Fruit fly (Drosophila melanogaster) whole organism, embryonic: ENCODE measurements around the gene Pp2A-29B.

Experiments used
- Atf6 ChIP-seq: fragments of 200-800 bp; sonication (Bioruptor generic); IDR thresholded peaks from 2 replicates; pipeline ENCODE4 v1.3.6; 2022; ENCODE audit warnings: missing biosample characterization, missing genetic modification characterization
- Bgb ChIP-seq: fragments of 200-800 bp; sonication (Bioruptor generic); IDR thresholded peaks from 2 replicates; pipeline ENCODE4 v1.3.6; 2022; ENCODE audit warnings: missing biosample characterization, missing genetic modification characterization; ENCODE audit not compliant: partially characterized antibody
- CG10654 ChIP-seq: fragments of 200-800 bp; sonication (Bioruptor generic); optimal IDR thresholded peaks from 2 replicates; lab custom pipeline; 2016; ENCODE audit warnings: missing biosample characterization, missing genetic modification characterization
- CG13894 ChIP-seq: fragments of 200-800 bp; sonication (Bioruptor generic); optimal IDR thresholded peaks from 3 replicates; lab custom pipeline; 2018; ENCODE audit warnings: missing biosample characterization, mild to moderate bottlenecking, missing genetic modification characterization, moderate library complexity
- CG14860 ChIP-seq: fragments of 200-800 bp; sonication (Bioruptor generic); IDR thresholded peaks from 3 replicates; pipeline ENCODE4 v1.3.6; 2022; ENCODE audit warnings: missing biosample characterization, missing genetic modification characterization; ENCODE audit not compliant: partially characterized antibody
- CG15073 ChIP-seq: fragments of 200-800 bp; sonication (Bioruptor generic); optimal IDR thresholded peaks from 2 replicates; lab custom pipeline; 2016; ENCODE audit warnings: missing biosample characterization, missing genetic modification characterization
- CG17385 ChIP-seq: fragments of 200-800 bp; sonication (Bioruptor generic); optimal IDR thresholded peaks from 3 replicates; lab custom pipeline; 2018; ENCODE audit warnings: missing biosample characterization, mild to moderate bottlenecking, missing genetic modification characterization
- CG18599 ChIP-seq: fragments of 200-800 bp; sonication (Bioruptor generic); optimal IDR thresholded peaks from 3 replicates; lab custom pipeline; 2017; ENCODE audit warnings: missing biosample characterization, missing genetic modification characterization, mild to moderate bottlenecking, moderate library complexity, missing genetic modification reagents
- CG2120 ChIP-seq: fragments of 200-800 bp; sonication (Bioruptor generic); optimal IDR thresholded peaks from 3 replicates; lab custom pipeline; 2016; ENCODE audit warnings: missing biosample characterization, missing genetic modification characterization
- CG31441 ChIP-seq: fragments of 200-800 bp; sonication (Bioruptor generic); IDR thresholded peaks from 2 replicates; pipeline ENCODE4 v1.3.6; 2022; ENCODE audit warnings: missing biosample characterization, missing genetic modification characterization
- CG4617 ChIP-seq: fragments of 200-800 bp; sonication (Bioruptor generic); optimal IDR thresholded peaks from 3 replicates; lab custom pipeline; 2016; ENCODE audit warnings: missing biosample characterization, missing genetic modification characterization, borderline replicate concordance
- CG4707 ChIP-seq: fragments of 200-800 bp; sonication (Bioruptor generic); optimal IDR thresholded peaks from 2 replicates; lab custom pipeline; 2018; ENCODE audit warnings: missing biosample characterization, mild to moderate bottlenecking, missing genetic modification characterization, moderate library complexity
- CG5180 ChIP-seq: fragments of 200-800 bp; sonication (Bioruptor generic); optimal IDR thresholded peaks from 3 replicates; lab custom pipeline; 2017; ENCODE audit warnings: missing biosample characterization, missing genetic modification characterization, mild to moderate bottlenecking, moderate library complexity, missing genetic modification reagents
- CG6854 ChIP-seq: fragments of 200-800 bp; sonication (Bioruptor generic); optimal IDR thresholded peaks from 3 replicates; lab custom pipeline; 2017; ENCODE audit warnings: missing biosample characterization, mild to moderate bottlenecking, missing genetic modification characterization
- CG7271 ChIP-seq: fragments of 200-800 bp; sonication (Bioruptor generic); optimal IDR thresholded peaks from 2 replicates; lab custom pipeline; 2018; ENCODE audit warnings: missing biosample characterization, mild to moderate bottlenecking, missing genetic modification characterization, moderate library complexity
- CG7745 ChIP-seq: fragments of 200-800 bp; sonication (Bioruptor generic); optimal IDR thresholded peaks from 2 replicates; lab custom pipeline; 2018; ENCODE audit warnings: missing biosample characterization, mild to moderate bottlenecking, missing genetic modification characterization, moderate library complexity
- CG7839 ChIP-seq: fragments of 200-800 bp; sonication (Bioruptor generic); optimal IDR thresholded peaks from 3 replicates; lab custom pipeline; 2018; ENCODE audit warnings: missing biosample characterization, mild to moderate bottlenecking, missing genetic modification characterization, moderate library complexity
- Fer1 ChIP-seq: fragments of 200-800 bp; sonication (Bioruptor generic); optimal IDR thresholded peaks from 2 replicates; lab custom pipeline; 2017; ENCODE audit warnings: missing biosample characterization, mild to moderate bottlenecking, missing genetic modification characterization
- Gsc ChIP-seq: fragments of 200-800 bp; sonication (Bioruptor generic); IDR thresholded peaks from 2 replicates; pipeline ENCODE4 v1.3.6; 2022; ENCODE audit warnings: missing biosample characterization, missing genetic modification characterization
- HHEX ChIP-seq: fragments of 200-800 bp; sonication (Bioruptor generic); optimal IDR thresholded peaks from 3 replicates; lab custom pipeline; 2017; ENCODE audit warnings: missing biosample characterization, mild to moderate bottlenecking, missing genetic modification characterization, missing genetic modification reagents
- HLH54F ChIP-seq: fragments of 200-800 bp; sonication (Bioruptor generic); optimal IDR thresholded peaks from 3 replicates; lab custom pipeline; 2016; ENCODE audit warnings: missing biosample characterization, missing genetic modification characterization
- Mad ChIP-seq: fragments of 200-800 bp; sonication (Bioruptor generic); optimal IDR thresholded peaks from 2 replicates; lab custom pipeline; 2016; ENCODE audit warnings: missing biosample characterization, missing genetic modification characterization
- Max ChIP-seq: fragments of 200-800 bp; sonication (Bioruptor generic); optimal IDR thresholded peaks from 2 replicates; lab custom pipeline; 2016; ENCODE audit warnings: missing biosample characterization, mild to moderate bottlenecking, missing genetic modification characterization
- Med ChIP-seq: fragments of 200-800 bp; sonication (Bioruptor generic); peaks from one replicate; lab custom pipeline; 2016; ENCODE audit warnings: missing biosample characterization, missing genetic modification characterization, mild to moderate bottlenecking, inconsistent platforms, moderate library complexity
- Meics ChIP-seq: fragments of 200-800 bp; sonication (Bioruptor generic); optimal IDR thresholded peaks from 2 replicates; lab custom pipeline; 2017; ENCODE audit warnings: missing biosample characterization, mild to moderate bottlenecking, missing genetic modification characterization
- Tbp ChIP-seq: fragments of >200 bp; optimal IDR thresholded peaks from 2 replicates; lab custom pipeline; 2018; ENCODE audit warnings: missing biosample characterization, missing genetic modification characterization
- Xbp1 ChIP-seq: fragments of 200-800 bp; sonication (Bioruptor generic); optimal IDR thresholded peaks from 3 replicates; lab custom pipeline; 2016; ENCODE audit warnings: missing biosample characterization, mild to moderate bottlenecking, missing genetic modification characterization
- chinmo ChIP-seq: fragments of 200-800 bp; sonication (Bioruptor generic); IDR thresholded peaks from 4 replicates; pipeline ENCODE4 v1.3.6; 2022; ENCODE audit warnings: missing biosample characterization, missing genetic modification characterization; ENCODE audit not compliant: partially characterized antibody
- ci ChIP-seq: fragments of 200-800 bp; sonication (Bioruptor generic); IDR thresholded peaks from 3 replicates; pipeline ENCODE4 v1.3.6; 2022; ENCODE audit warnings: missing biosample characterization, missing genetic modification characterization
- crp ChIP-seq, 2 experiments: fragments of 200-800 bp; sonication (Bioruptor generic); optimal IDR thresholded peaks; 2 replicates in 1 of 2; 3 replicates in 1 of 2; lab custom pipeline; 2017; ENCODE audit warnings: missing biosample characterization in 2 of 2, missing genetic modification characterization in 2 of 2, mild to moderate bottlenecking in 1 of 2, moderate library complexity in 1 of 2
- eve ChIP-seq, 2 experiments: fragments of >200 bp; optimal IDR thresholded peaks; 2 replicates each; lab custom pipeline; 2017; ENCODE audit warnings: missing biosample characterization in 2 of 2, missing genetic modification characterization in 2 of 2
- gfzf ChIP-seq: fragments of 200-800 bp; sonication (Bioruptor generic); optimal IDR thresholded peaks from 2 replicates; lab custom pipeline; 2016; ENCODE audit warnings: missing biosample characterization, mild to moderate bottlenecking, missing genetic modification characterization, moderate library complexity
- lab ChIP-seq: fragments of 200-800 bp; sonication (Bioruptor generic); optimal IDR thresholded peaks from 3 replicates; lab custom pipeline; 2017; ENCODE audit warnings: missing biosample characterization, missing genetic modification characterization, mild to moderate bottlenecking, moderate library complexity, missing genetic modification reagents
- onecut ChIP-seq: fragments of 200-800 bp; sonication (Bioruptor generic); IDR thresholded peaks from 2 replicates; pipeline ENCODE4 v1.3.6; 2022; ENCODE audit warnings: missing biosample characterization, missing genetic modification characterization
- p53 ChIP-seq: fragments of 200-800 bp; sonication (Bioruptor generic); optimal IDR thresholded peaks from 2 replicates; lab custom pipeline; 2016; ENCODE audit warnings: missing biosample characterization, missing genetic modification characterization
- prd ChIP-seq, 3 experiments: fragments of >200 bp in 2 of 3; fragments of 200-800 bp in 1 of 3; sonication (Bioruptor generic) in 1 of 3; optimal IDR thresholded peaks in 2 of 3; IDR thresholded peaks in 1 of 3; 2 replicates in 2 of 3; 3 replicates in 1 of 3; pipeline versions ENCODE4 v1.3.6 to Lab custom; 2017 to 2022; ENCODE audit warnings: missing biosample characterization in 1 of 3, missing genetic modification characterization in 1 of 3
- repo ChIP-seq: fragments of 200-800 bp; sonication (Bioruptor generic); optimal IDR thresholded peaks from 2 replicates; lab custom pipeline; 2016; ENCODE audit warnings: missing biosample characterization, missing genetic modification characterization
- slou ChIP-seq: fragments of 200-800 bp; sonication (Bioruptor generic); optimal IDR thresholded peaks from 3 replicates; lab custom pipeline; 2016; ENCODE audit warnings: missing biosample characterization, missing genetic modification characterization
- unpg ChIP-seq: fragments of 200-800 bp; sonication (Bioruptor generic); optimal IDR thresholded peaks from 3 replicates; lab custom pipeline; 2018; ENCODE audit warnings: missing biosample characterization, mild to moderate bottlenecking, missing genetic modification characterization, moderate library complexity
- vvl ChIP-seq: fragments of 200-800 bp; sonication (Bioruptor generic); IDR thresholded peaks from 2 replicates; pipeline ENCODE4 v1.3.6; 2022; ENCODE audit warnings: missing biosample characterization, missing genetic modification characterization

Gene Pp2A-29B

dm6 chr2L:8326414-8327271 is 39.2 kb upstream of the Pp2A-29B start (continued):
- TF ChIP-seq vvl (GFP tag; lab: Robert Waterston, UW) (peak; percentile 55; the same call in 1 of the 2 replicates), lab (GFP tag; lab: Kevin White, UChicago) (peak; percentile 46), Fer1 (GFP tag; lab: Kevin White, UChicago) (peak; percentile 25), Mad (GFP tag; lab: Kevin White, UChicago) (no peak), CG18599 (GFP tag; lab: Kevin White, UChicago) (peak; percentile 37), CG14860 (GFP tag; lab: Robert Waterston, UW) (no peak), Med (GFP tag; lab: Kevin White, UChicago) (peak; percentile 48), CG17385 (GFP tag; lab: Kevin White, UChicago) (peak; percentile 3), Bgb (no peak), CG7839 (tag; lab: Kevin White, UChicago) (peak; percentile 41), Atf6 (GFP tag; lab: Robert Waterston, UW) (no peak), unpg (GFP tag; lab: Kevin White, UChicago) (peak; percentile 31), CG4707 (GFP tag; lab: Kevin White, UChicago) (no peak), eve (GFP tag; optimal IDR thresholded peaks at IDR 0.05; lab: Kevin White, UChicago) (no peak), ci (GFP tag; lab: Robert Waterston, UW) (no peak), slou (GFP tag; lab: Kevin White, UChicago) (no peak)

dm6 chr2L:8327272-8327555 is 38.6 kb upstream of the Pp2A-29B start, which contains the start of gene CG14275:
CG14275 (plus strand) TSS chr2L:8327456.
- TF ChIP-seq CG6854 (GFP tag; lab: Kevin White, UChicago): no peak
- no peak for TF ChIP-seq HHEX (GFP tag; lab: Kevin White, UChicago)
- TF ChIP-seq CG7271 (tag; lab: Kevin White, UChicago): no peak
- TF ChIP-seq CG2120 (GFP tag; lab: Kevin White, UChicago): no peak
- TF ChIP-seq Tbp: no peak
- TF ChIP-seq gfzf (GFP tag; lab: Kevin White, UChicago): no peak
- no peak for TF ChIP-seq CG5180 (GFP tag; lab: Kevin White, UChicago)
- TF ChIP-seq chinmo (GFP tag; lab: Robert Waterston, UW): 0 out of 4 replicates have a peak, but pooled peaks have one; percentile 4
- no peak for TF ChIP-seq Max (GFP tag; lab: Kevin White, UChicago)
- TF ChIP-seq Atf6 (GFP tag; lab: Robert Waterston, UW): no peak
- no peak for TF ChIP-seq CG4617 (GFP tag; lab: Kevin White, UChicago)
- TF ChIP-seq Meics (GFP tag; lab: Kevin White, UChicago): no peak
- no peak for TF ChIP-seq Xbp1 (GFP tag; lab: Kevin White, UChicago)
- no peak for TF ChIP-seq p53 (GFP tag; lab: Kevin White, UChicago)
- no peak for TF ChIP-seq repo (GFP tag; lab: Kevin White, UChicago)
- no peak for TF ChIP-seq CG15073 (GFP tag; lab: Kevin White, UChicago)
- TF ChIP-seq HLH54F (GFP tag; lab: Kevin White, UChicago): no peak
- TF ChIP-seq CG10654 (GFP tag; lab: Kevin White, UChicago): no peak
- no peak for TF ChIP-seq CG31441
- no peak for TF ChIP-seq prd (optimal IDR thresholded peaks at IDR 0.05; lab: Kevin White, UChicago)
- TF ChIP-seq prd (GFP tag; IDR thresholded peaks at IDR 0.05; lab: Robert Waterston, UW): no peak
- peak; percentile 36 for TF ChIP-seq CG13894 (tag; lab: Kevin White, UChicago)
- TF ChIP-seq ci (GFP tag; lab: Robert Waterston, UW): no peak
- no peak for TF ChIP-seq CG7745 (tag; lab: Kevin White, UChicago)
- no peak for TF ChIP-seq CG17385 (GFP tag; lab: Kevin White, UChicago)
- peak in 1 of 2 experiments; percentile 11 for TF ChIP-seq crp (GFP tag; optimal IDR thresholded peaks at IDR 0.05; lab: Kevin White, UChicago)
- TF ChIP-seq Gsc (GFP tag; lab: Robert Waterston, UW): no peak
- TF ChIP-seq onecut: no peak
